Fruit fly (Drosophila melanogaster) whole organism, embryonic: Measurements from ENCODE around the gene CG9919.

Experiments
- Abd-B ChIP-seq: fragments of 200-800 bp; sonication (Bioruptor generic); optimal IDR thresholded peaks from 2 replicates; lab custom pipeline; 2018; ENCODE audit warnings: missing biosample characterization, mild to moderate bottlenecking, missing genetic modification characterization, moderate library complexity
- Bdp1 ChIP-seq: fragments of 200-800 bp; sonication (Bioruptor generic); optimal IDR thresholded peaks from 3 replicates; lab custom pipeline; 2016; ENCODE audit warnings: missing biosample characterization, missing genetic modification characterization
- CG10274 ChIP-seq: fragments of 200-800 bp; sonication (Bioruptor generic); optimal IDR thresholded peaks from 3 replicates; lab custom pipeline; 2017; ENCODE audit warnings: missing biosample characterization, mild to moderate bottlenecking, missing genetic modification characterization
- CG10366 ChIP-seq: fragments of 200-800 bp; sonication (Bioruptor generic); IDR thresholded peaks from 2 replicates; pipeline ENCODE4 v1.3.6; 2022; ENCODE audit warnings: missing biosample characterization, missing genetic modification characterization
- CG11247 ChIP-seq: fragments of 200-800 bp; sonication (Bioruptor generic); IDR thresholded peaks from 2 replicates; pipeline ENCODE4 v1.3.6; 2022; ENCODE audit warnings: missing biosample characterization, missing genetic modification characterization
- CG11456 ChIP-seq: fragments of 200-800 bp; sonication (Bioruptor generic); IDR thresholded peaks from 3 replicates; pipeline ENCODE4 v1.3.6; 2022; ENCODE audit warnings: missing biosample characterization, missing genetic modification characterization
- CG12219 ChIP-seq: fragments of 200-800 bp; sonication (Bioruptor generic); optimal IDR thresholded peaks from 3 replicates; lab custom pipeline; 2018; ENCODE audit warnings: missing biosample characterization, mild to moderate bottlenecking, missing genetic modification characterization
- CG13287 ChIP-seq: fragments of 200-800 bp; sonication (Bioruptor generic); IDR thresholded peaks from 2 replicates; pipeline ENCODE4 v1.3.6; 2022; ENCODE audit warnings: missing biosample characterization, missing genetic modification characterization; ENCODE audit not compliant: partially characterized antibody
- CG1603 ChIP-seq: fragments of 200-800 bp; sonication (Bioruptor generic); optimal IDR thresholded peaks from 2 replicates; lab custom pipeline; 2019; ENCODE audit warnings: missing biosample characterization, mild to moderate bottlenecking, missing genetic modification characterization, moderate library complexity
- CG17829 ChIP-seq: fragments of 200-800 bp; optimal IDR thresholded peaks from 2 replicates; lab custom pipeline; 2019; ENCODE audit warnings: missing biosample characterization, mild to moderate bottlenecking, missing genetic modification characterization, moderate library complexity
- CG17912 ChIP-seq: fragments of 200-800 bp; sonication (Bioruptor generic); optimal IDR thresholded peaks from 2 replicates; lab custom pipeline; 2018; ENCODE audit warnings: missing biosample characterization, mild to moderate bottlenecking, missing genetic modification characterization
- CG30431 ChIP-seq: fragments of 200-800 bp; sonication (Bioruptor generic); optimal IDR thresholded peaks from 2 replicates; lab custom pipeline; 2017; ENCODE audit warnings: missing biosample characterization, missing genetic modification characterization
- CG31224 ChIP-seq: fragments of 200-800 bp; sonication (Bioruptor generic); IDR thresholded peaks from 2 replicates; pipeline ENCODE4 v1.3.6; 2022; ENCODE audit warnings: missing biosample characterization, missing genetic modification characterization
- CG3163 ChIP-seq: fragments of 200-800 bp; sonication (Bioruptor generic); optimal IDR thresholded peaks from 3 replicates; lab custom pipeline; 2016; ENCODE audit warnings: missing biosample characterization, missing genetic modification characterization
- CG32532 ChIP-seq: fragments of 200-800 bp; sonication (Bioruptor generic); IDR thresholded peaks from 2 replicates; pipeline ENCODE4 v1.3.6; 2022; ENCODE audit warnings: missing biosample characterization, missing genetic modification characterization
- CG43689 ChIP-seq: fragments of 200-800 bp; sonication (Bioruptor generic); IDR thresholded peaks from 2 replicates; pipeline ENCODE4 v1.3.6; 2022; ENCODE audit warnings: missing biosample characterization, missing genetic modification characterization
- CG4404 ChIP-seq: fragments of 200-800 bp; sonication (Bioruptor generic); IDR thresholded peaks from 2 replicates; pipeline ENCODE4 v1.3.6; 2022; ENCODE audit warnings: missing biosample characterization, missing genetic modification characterization
- CG6175 ChIP-seq: fragments of 200-800 bp; sonication (Bioruptor generic); IDR thresholded peaks from 3 replicates; pipeline ENCODE4 v1.3.6; 2022; ENCODE audit warnings: missing biosample characterization, missing genetic modification characterization
- CG7786 ChIP-seq: fragments of 200-800 bp; sonication (Bioruptor generic); optimal IDR thresholded peaks from 2 replicates; lab custom pipeline; 2016; ENCODE audit warnings: missing biosample characterization, missing genetic modification characterization
- CG8281 ChIP-seq: fragments of 200-800 bp; sonication (Bioruptor generic); optimal IDR thresholded peaks from 2 replicates; lab custom pipeline; 2018; ENCODE audit warnings: missing biosample characterization, mild to moderate bottlenecking, missing genetic modification characterization, moderate library complexity
- CG8290 ChIP-seq, 3 experiments: fragments of 200-800 bp; sonication (Bioruptor generic); optimal IDR thresholded peaks; 2 replicates each; lab custom pipeline; 2016 to 2019; ENCODE audit warnings: missing biosample characterization in 3 of 3, missing genetic modification characterization in 3 of 3, mild to moderate bottlenecking in 2 of 3, moderate library complexity in 1 of 3
- CG8765 ChIP-seq: fragments of 200-800 bp; sonication (Bioruptor generic); IDR thresholded peaks from 2 replicates; pipeline ENCODE4 v1.3.6; 2022; ENCODE audit warnings: missing biosample characterization, missing genetic modification characterization
- CG8924 ChIP-seq: fragments of 200-800 bp; optimal IDR thresholded peaks from 3 replicates; lab custom pipeline; 2019; ENCODE audit warnings: missing biosample characterization, mild to moderate bottlenecking, missing genetic modification characterization, moderate library complexity
- CG9817 ChIP-seq: fragments of 200-800 bp; sonication (Bioruptor generic); optimal IDR thresholded peaks from 2 replicates; lab custom pipeline; 2018; ENCODE audit warnings: missing biosample characterization, mild to moderate bottlenecking, missing genetic modification characterization, moderate library complexity
- Camta ChIP-seq: fragments of 200-800 bp; sonication (Bioruptor generic); optimal IDR thresholded peaks from 2 replicates; lab custom pipeline; 2016; ENCODE audit warnings: missing biosample characterization, missing genetic modification characterization
- Chrac-16 ChIP-seq: fragments of 200-800 bp; sonication (Bioruptor generic); optimal IDR thresholded peaks from 3 replicates; lab custom pipeline; 2016; ENCODE audit warnings: missing biosample characterization, missing genetic modification characterization
- Gug ChIP-seq: fragments of 200-800 bp; sonication (Bioruptor generic); IDR thresholded peaks from 4 replicates; pipeline ENCODE4 v1.3.6; 2022; ENCODE audit warnings: missing biosample characterization, missing genetic modification characterization
- HLH3B ChIP-seq: fragments of 200-800 bp; sonication (Bioruptor generic); IDR thresholded peaks from 2 replicates; pipeline ENCODE4 v1.3.6; 2022; ENCODE audit warnings: missing biosample characterization, missing genetic modification characterization
- HmgD ChIP-seq: fragments of 200-800 bp; sonication (Bioruptor generic); optimal IDR thresholded peaks from 3 replicates; lab custom pipeline; 2016; ENCODE audit warnings: missing biosample characterization, missing genetic modification characterization
- Hsf ChIP-seq: fragments of 200-800 bp; sonication (Bioruptor generic); optimal IDR thresholded peaks from 3 replicates; lab custom pipeline; 2016; ENCODE audit warnings: missing biosample characterization, missing genetic modification characterization
- MESR4 ChIP-seq: fragments of 200-800 bp; sonication (Bioruptor generic); optimal IDR thresholded peaks from 2 replicates; lab custom pipeline; 2018; ENCODE audit warnings: missing biosample characterization, mild to moderate bottlenecking, missing genetic modification characterization, moderate library complexity
- Nf-YC ChIP-seq: fragments of 200-800 bp; optimal IDR thresholded peaks from 3 replicates; lab custom pipeline; 2019; ENCODE audit warnings: missing biosample characterization, mild to moderate bottlenecking, missing genetic modification characterization, moderate library complexity
- PHDP ChIP-seq: fragments of 200-800 bp; sonication (Bioruptor generic); optimal IDR thresholded peaks from 3 replicates; lab custom pipeline; 2018; ENCODE audit warnings: missing biosample characterization, mild to moderate bottlenecking, missing genetic modification characterization, moderate library complexity
- al ChIP-seq: fragments of 200-800 bp; sonication (Bioruptor generic); IDR thresholded peaks from 2 replicates; pipeline ENCODE4 v1.3.6; 2022; ENCODE audit warnings: missing biosample characterization, missing genetic modification characterization
- amos ChIP-seq: fragments of 200-800 bp; sonication (Bioruptor generic); IDR thresholded peaks from 2 replicates; pipeline ENCODE4 v1.3.6; 2022; ENCODE audit warnings: missing biosample characterization, missing genetic modification characterization; ENCODE audit not compliant: partially characterized antibody
- aop ChIP-seq: fragments of 200-800 bp; sonication (Bioruptor generic); IDR thresholded peaks from 2 replicates; pipeline ENCODE4 v1.3.6; 2022; ENCODE audit warnings: missing biosample characterization, missing genetic modification characterization
- dan ChIP-seq: fragments of 200-800 bp; sonication (Bioruptor generic); IDR thresholded peaks from 2 replicates; pipeline ENCODE4 v1.3.6; 2022; ENCODE audit warnings: missing biosample characterization, missing genetic modification characterization
- ems ChIP-seq: fragments of 200-800 bp; sonication (Bioruptor generic); optimal IDR thresholded peaks from 3 replicates; lab custom pipeline; 2016; ENCODE audit warnings: missing biosample characterization, missing genetic modification characterization
- ewg ChIP-seq: fragments of 200-800 bp; sonication (Bioruptor generic); optimal IDR thresholded peaks from 3 replicates; lab custom pipeline; 2017; ENCODE audit warnings: mild to moderate bottlenecking, missing biosample characterization, missing genetic modification reagents, missing genetic modification characterization
- eyg ChIP-seq: fragments of 200-800 bp; sonication (Bioruptor generic); optimal IDR thresholded peaks from 3 replicates; lab custom pipeline; 2016; ENCODE audit warnings: missing biosample characterization, missing genetic modification characterization
- ham ChIP-seq: fragments of 200-800 bp; sonication (Bioruptor generic); IDR thresholded peaks from 2 replicates; pipeline ENCODE4 v1.3.6; 2022; ENCODE audit warnings: missing biosample characterization, missing genetic modification characterization
- inv ChIP-seq: fragments of 200-800 bp; sonication (Bioruptor generic); IDR thresholded peaks from 2 replicates; pipeline ENCODE4 v1.3.6; 2022; ENCODE audit warnings: missing biosample characterization, missing genetic modification characterization; ENCODE audit not compliant: partially characterized antibody
- jigr1 ChIP-seq: fragments of 200-800 bp; sonication (Bioruptor generic); IDR thresholded peaks from 3 replicates; pipeline ENCODE4 v1.3.6; 2022; ENCODE audit warnings: missing biosample characterization, missing genetic modification characterization
- pan ChIP-seq, 4 experiments: fragments of >200 bp in 3 of 4; fragments of 200-800 bp in 1 of 4; sonication (Bioruptor generic) in 1 of 4; optimal IDR thresholded peaks in 3 of 4; IDR thresholded peaks in 1 of 4; 2 replicates each; pipeline versions ENCODE4 v1.3.6 to Lab custom; 2017 to 2022; ENCODE audit warnings: missing biosample characterization in 2 of 4, missing genetic modification characterization in 2 of 4, mixed read lengths in 1 of 4
- phol ChIP-seq: fragments of 200-800 bp; sonication (Bioruptor generic); optimal IDR thresholded peaks from 3 replicates; lab custom pipeline; 2018; ENCODE audit warnings: missing biosample characterization, mild to moderate bottlenecking, missing genetic modification characterization, moderate library complexity
- sens ChIP-seq: fragments of 200-800 bp; sonication (Bioruptor generic); peaks from one replicate; lab custom pipeline; 2016; ENCODE audit warnings: missing biosample characterization, missing genetic modification characterization
- sim ChIP-seq: fragments of 200-800 bp; sonication (Bioruptor generic); IDR thresholded peaks from 2 replicates; pipeline ENCODE4 v1.3.6; 2022; ENCODE audit warnings: missing biosample characterization, missing genetic modification characterization
- ssp ChIP-seq: fragments of 200-800 bp; sonication (Bioruptor generic); IDR thresholded peaks from 2 replicates; pipeline ENCODE4 v1.3.6; 2022; ENCODE audit warnings: missing biosample characterization, missing genetic modification characterization
- stwl ChIP-seq: fragments of 200-800 bp; sonication (Bioruptor generic); optimal IDR thresholded peaks from 3 replicates; lab custom pipeline; 2018; ENCODE audit warnings: missing biosample characterization, mild to moderate bottlenecking, missing genetic modification characterization, moderate library complexity
- tap ChIP-seq: fragments of 200-800 bp; optimal IDR thresholded peaks from 3 replicates; lab custom pipeline; 2019; ENCODE audit warnings: missing biosample characterization, mild to moderate bottlenecking, missing genetic modification characterization, moderate library complexity
- tgo ChIP-seq: fragments of 200-800 bp; sonication (Bioruptor generic); IDR thresholded peaks from 3 replicates; pipeline ENCODE4 v1.3.6; 2022; ENCODE audit warnings: missing biosample characterization, missing genetic modification characterization
- unc-4 ChIP-seq: fragments of 200-800 bp; sonication (Bioruptor generic); IDR thresholded peaks from 2 replicates; pipeline ENCODE4 v1.3.6; 2022; ENCODE audit warnings: missing biosample characterization, missing genetic modification characterization; ENCODE audit not compliant: partially characterized antibody

Gene CG9919

dm6 chrX:16361306-16361705 is 30.7 kb upstream of the CG9919 start, which contains the start of gene nonA (continued):
- TF ChIP-seq CG10274 (no peak), CG8924 (tag; lab: Kevin White, UChicago) (peak; percentile 22), pan (optimal IDR thresholded peaks at IDR 0.05; lab: Kevin White, UChicago) (no peak), pan (GFP tag; optimal IDR thresholded peaks at IDR 0.05 in 1 of 2, IDR thresholded peaks at IDR 0.05 in 1 of 2) (no peak), PHDP (no peak), CG32532 (GFP tag; lab: Robert Waterston, UW) (no peak), jigr1 (GFP tag; lab: Robert Waterston, UW) (no peak), HLH3B (GFP tag; lab: Robert Waterston, UW) (no peak), Hsf (GFP tag; lab: Kevin White, UChicago) (no peak), Gug (GFP tag; lab: Robert Waterston, UW) (no peak), CG11456 (GFP tag; lab: Robert Waterston, UW) (no peak), dan (GFP tag; lab: Robert Waterston, UW) (no peak), CG17829 (tag; lab: Kevin White, UChicago) (peak; percentile 10), CG12219 (no peak), CG1603 (tag; lab: Kevin White, UChicago) (peak; percentile 99), Chrac-16 (GFP tag; lab: Kevin White, UChicago) (no peak), amos (GFP tag; lab: Robert Waterston, UW) (peak; percentile 15; the same call in 1 of the 2 replicates), CG43689 (GFP tag; lab: Robert Waterston, UW) (no peak), al (GFP tag; lab: Robert Waterston, UW) (no peak), inv (GFP tag; lab: Robert Waterston, UW) (no peak), tap (tag; lab: Kevin White, UChicago) (no peak), Bdp1 (GFP tag; lab: Kevin White, UChicago) (no peak), stwl (tag; lab: Kevin White, UChicago) (peak; percentile 9), ssp (GFP tag; lab: Robert Waterston, UW) (peak; percentile 88), Camta (GFP tag; lab: Kevin White, UChicago) (no peak), ewg (GFP tag; lab: Kevin White, UChicago) (no peak), CG4404 (GFP tag; lab: Robert Waterston, UW) (no peak), MESR4 (GFP tag; lab: Kevin White, UChicago) (peak; percentile 58), ems (GFP tag; lab: Kevin White, UChicago) (no peak), Abd-B (GFP tag; lab: Kevin White, UChicago) (no peak), CG6175 (no peak), sim (GFP tag; lab: Robert Waterston, UW) (no peak), CG3163 (GFP tag; lab: Kevin White, UChicago) (no peak), CG13287 (GFP tag; lab: Robert Waterston, UW) (0 out of 2 replicates have a peak, but pooled peaks have one; percentile 17), aop (GFP tag; lab: Robert Waterston, UW) (no peak), tgo (no peak), ham (GFP tag; lab: Robert Waterston, UW) (no peak), sens (no peak), CG10366 (GFP tag; lab: Robert Waterston, UW) (no peak), CG7786 (GFP tag; lab: Kevin White, UChicago) (no peak), CG8290 (GFP tag; optimal IDR thresholded peaks at IDR 0.05; lab: Kevin White, UChicago) (no peak), CG8290 (tag; optimal IDR thresholded peaks at IDR 0.05; lab: Kevin White, UChicago) (no peak), HmgD (no peak), CG31224 (GFP tag; lab: Robert Waterston, UW) (no peak), CG30431 (GFP tag; lab: Kevin White, UChicago) (no peak), CG9817 (tag; lab: Kevin White, UChicago) (no peak), unc-4 (GFP tag; lab: Robert Waterston, UW) (no peak), CG11247 (GFP tag; lab: Robert Waterston, UW) (no peak), Nf-YC (tag; lab: Kevin White, UChicago) (no peak), phol (no peak), eyg (GFP tag; lab: Kevin White, UChicago) (no peak), CG8281 (tag; lab: Kevin White, UChicago) (no peak), CG8765 (GFP tag; lab: Robert Waterston, UW) (no peak), CG17912 (GFP tag; lab: Kevin White, UChicago) (no peak)
